Worm (Caenorhabditis elegans) whole organism, early embryonic: ENCODE measurements around the gene Y94H6A.2.
"Not testable (repeated sequence)": the region's sequence is repeated elsewhere in the genome, so short reads cannot be mapped to it uniquely, and the experiment has no call there.

Source experiments
- B0310.2 ChIP-seq: sonication (generic microtip); optimal IDR thresholded peaks from 2 replicates; lab custom pipeline; 2016; ENCODE audit warnings: mild to moderate bottlenecking, missing genetic modification characterization, missing compliant biosample characterization
- F13C5.2 ChIP-seq: sonication (generic microtip); optimal IDR thresholded peaks from 2 replicates; lab custom pipeline; 2017; ENCODE audit warnings: mild to moderate bottlenecking, missing genetic modification characterization, inconsistent platforms, missing compliant biosample characterization
- aly-1 ChIP-seq: sonication (generic microtip); optimal IDR thresholded peaks from 2 replicates; lab custom pipeline; 2016; ENCODE audit warnings: missing genetic modification characterization, missing compliant biosample characterization
- ama-1 ChIP-seq: fragments of 150-350 bp; optimal IDR thresholded peaks from 2 replicates; lab custom pipeline; 2014
- ceh-13 ChIP-seq: fragments of 200-800 bp; sonication (Bioruptor generic); optimal IDR thresholded peaks from 2 replicates; lab custom pipeline; 2018; ENCODE audit warnings: mild to moderate bottlenecking, missing genetic modification characterization, missing compliant biosample characterization
- ceh-36 ChIP-seq: sonication (generic microtip); optimal IDR thresholded peaks from 2 replicates; lab custom pipeline; 2016; ENCODE audit warnings: missing genetic modification characterization, inconsistent platforms, missing compliant biosample characterization
- ets-7 ChIP-seq: sonication (generic microtip); optimal IDR thresholded peaks from 2 replicates; lab custom pipeline; 2016; ENCODE audit warnings: missing genotype, missing genetic modification characterization, missing compliant biosample characterization
- flt-1 ChIP-seq: fragments of 200-800 bp; sonication (Bioruptor generic); IDR thresholded peaks from 2 replicates; pipeline ENCODE4 v1.3.6; 2022; ENCODE audit warnings: missing genetic modification characterization, missing compliant biosample characterization
- hmbx-1 ChIP-seq: sonication (generic microtip); optimal IDR thresholded peaks from 2 replicates; lab custom pipeline; 2016; ENCODE audit warnings: mild to moderate bottlenecking, missing genetic modification characterization, missing compliant biosample characterization
- hmg-4 ChIP-seq: fragments of 200-800 bp; sonication (Bioruptor generic); optimal IDR thresholded peaks from 2 replicates; lab custom pipeline; 2018; ENCODE audit warnings: mild to moderate bottlenecking, missing genetic modification characterization, missing compliant biosample characterization
- hnd-1 ChIP-seq: sonication (generic microtip); optimal IDR thresholded peaks from 2 replicates; lab custom pipeline; 2016; ENCODE audit warnings: missing genetic modification characterization, missing compliant biosample characterization
- pes-1 ChIP-seq: fragments of 200-800 bp; sonication (Bioruptor generic); IDR thresholded peaks from 2 replicates; pipeline ENCODE4 v1.3.6; 2022; ENCODE audit warnings: missing genetic modification reagents, missing genetic modification characterization, missing compliant biosample characterization
- scrt-1 ChIP-seq: fragments of 200-800 bp; sonication (Bioruptor generic); IDR thresholded peaks from 2 replicates; pipeline ENCODE4 v1.3.6; 2022; ENCODE audit warnings: missing genetic modification characterization, missing compliant biosample characterization
- sea-1 ChIP-seq: fragments of 200-800 bp; sonication (Bioruptor generic); conservative IDR thresholded peaks from 2 replicates; pipeline ENCODE4 v1.3.6; 2022; ENCODE audit warnings: missing genetic modification characterization, missing compliant biosample characterization
- tbx-11 ChIP-seq: fragments of 200-800 bp; sonication (Bioruptor generic); IDR thresholded peaks from 2 replicates; pipeline ENCODE4 v1.3.6; 2022; ENCODE audit warnings: missing genetic modification characterization, missing compliant biosample characterization
- tbx-37 ChIP-seq: fragments of 200-800 bp; sonication (Bioruptor generic); conservative IDR thresholded peaks from 2 replicates; pipeline ENCODE4 v1.3.6; 2022; ENCODE audit warnings: missing genetic modification reagents, missing genetic modification characterization, missing compliant biosample characterization
- tra-4 ChIP-seq: sonication (generic microtip); optimal IDR thresholded peaks from 2 replicates; lab custom pipeline; 2017; ENCODE audit warnings: missing genetic modification characterization, missing compliant biosample characterization

Gene Y94H6A.2

ce11 chrIV:2710203-2710935, 19.7 kb upstream of the Y94H6A.2 start, which contains the start of gene Y94H6A.10:
Gene Y94H6A.10 (minus strand): TSS chrIV:2710666.
- no peak for TF ChIP-seq aly-1 (tag; lab: Kevin White, UChicago)
- TF ChIP-seq B0310.2 (tag; lab: Kevin White, UChicago) = no peak
- TF ChIP-seq tra-4 (tag; lab: Kevin White, UChicago) = no peak

- TF ChIP-seq ceh-36 (tag; lab: Kevin White, UChicago) (no peak), B0310.2 (tag; lab: Kevin White, UChicago) (no peak), ceh-13 (no peak), hmg-4 (no peak), flt-1 (GFP tag; lab: Robert Waterston, UW) (no peak), ama-1 (no peak), tbx-37 (GFP tag; lab: Robert Waterston, UW) (no peak), sea-1 (GFP tag; lab: Robert Waterston, UW) (no peak), ets-7 (tag; lab: Kevin White, UChicago) (no peak), aly-1 (tag; lab: Kevin White, UChicago) (no peak), scrt-1 (GFP tag; lab: Robert Waterston, UW) (no peak)
Measured at ce11 chrIV:2711122-2711669, 18.9 kb upstream of the Y94H6A.2 start.

DNA sequence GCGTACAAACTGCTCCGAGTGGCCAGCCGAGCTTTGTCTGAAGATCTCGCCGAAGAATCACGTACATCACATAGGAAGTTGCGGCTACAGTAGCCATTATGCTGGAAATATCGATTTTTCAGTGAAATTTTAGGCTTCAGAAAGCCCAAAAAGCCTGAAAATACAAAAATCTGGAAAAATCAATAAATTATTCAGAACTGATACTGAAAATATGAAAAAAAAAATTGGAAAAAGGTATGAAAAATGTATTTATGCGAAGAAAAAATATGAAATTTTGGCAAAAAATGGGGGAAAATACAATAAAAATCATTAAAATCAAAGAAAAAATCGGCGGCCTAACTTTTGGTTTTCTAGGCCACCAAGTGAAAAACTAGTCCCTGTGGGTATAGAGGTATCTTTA, 17.2 kb upstream of the Y94H6A.2 start, which contains the start of gene Y94H6A.12:
Gene Y94H6A.12, minus strand, starts transcription at position 101 of the 400 bp plus-strand sequence.
- TF ChIP-seq ets-7 (tag; lab: Kevin White, UChicago) (no peak), ceh-13 (no peak), hmg-4 (no peak)

DNA sequence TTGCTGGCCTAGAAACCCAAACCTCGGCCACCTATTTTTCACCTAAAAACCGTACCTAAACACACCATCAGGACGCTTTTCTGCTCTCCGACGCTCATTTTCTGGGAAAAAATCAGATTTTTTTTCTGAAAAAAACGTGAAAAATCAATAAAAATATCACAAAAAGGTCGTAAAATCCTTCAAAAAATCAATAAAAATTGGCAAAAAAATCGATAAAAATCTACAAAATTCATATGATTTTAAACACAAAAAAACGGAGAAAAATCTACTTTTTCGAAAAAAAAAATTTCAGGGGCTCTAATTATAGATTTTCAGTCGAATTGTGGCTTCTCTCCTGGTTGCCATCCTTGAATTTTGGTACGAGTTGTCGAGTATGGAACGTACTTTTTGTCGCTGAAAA, 13.6 kb upstream of the Y94H6A.2 start, which contains the start of gene Y94H6A.7:
Gene Y94H6A.7, minus strand, starts transcription at position 101 of the 400 bp plus-strand sequence.
- TF ChIP-seq tbx-37 (GFP tag; lab: Robert Waterston, UW); B0310.2 (tag; lab: Kevin White, UChicago); F13C5.2: not testable (repeated sequence)

DNA sequence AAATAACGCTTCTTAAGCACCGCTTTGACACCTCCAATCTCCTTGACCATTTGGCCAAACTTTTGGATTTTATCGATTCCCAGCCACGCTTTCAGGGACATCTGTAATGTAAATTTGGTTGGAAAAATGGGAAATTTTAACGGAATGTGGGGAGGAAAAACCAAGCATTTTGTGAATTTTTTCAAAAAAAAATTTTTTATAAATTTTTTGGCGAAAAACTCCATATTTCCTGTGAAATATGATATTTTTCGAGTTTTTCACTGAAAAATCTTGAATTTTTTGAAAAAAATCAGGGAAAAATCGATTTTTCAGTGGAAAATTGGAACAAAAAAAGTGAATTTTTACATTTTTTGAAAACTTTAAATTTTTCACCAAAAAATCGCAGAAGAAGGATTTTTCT, 10.4 kb upstream of the Y94H6A.2 start, which contains the start of gene ndua-12:
Gene ndua-12, minus strand, starts transcription at position 101 of the 400 bp plus-strand sequence.
- TF ChIP-seq ets-7 (tag; lab: Kevin White, UChicago); hnd-1; tra-4 (tag; lab: Kevin White, UChicago): not testable (repeated sequence)

- peak; percentile 50 for TF ChIP-seq tbx-37 (GFP tag; lab: Robert Waterston, UW)
- peak; percentile 58 for TF ChIP-seq F13C5.2
- TF ChIP-seq flt-1 (GFP tag; lab: Robert Waterston, UW) = no peak
Measured at ce11 chrIV:2725784-2726183, 4.3 kb upstream of the Y94H6A.2 start, which contains the start of gene ubxn-2. Gene ubxn-2 (minus strand): TSS chrIV:2725819.

DNA sequence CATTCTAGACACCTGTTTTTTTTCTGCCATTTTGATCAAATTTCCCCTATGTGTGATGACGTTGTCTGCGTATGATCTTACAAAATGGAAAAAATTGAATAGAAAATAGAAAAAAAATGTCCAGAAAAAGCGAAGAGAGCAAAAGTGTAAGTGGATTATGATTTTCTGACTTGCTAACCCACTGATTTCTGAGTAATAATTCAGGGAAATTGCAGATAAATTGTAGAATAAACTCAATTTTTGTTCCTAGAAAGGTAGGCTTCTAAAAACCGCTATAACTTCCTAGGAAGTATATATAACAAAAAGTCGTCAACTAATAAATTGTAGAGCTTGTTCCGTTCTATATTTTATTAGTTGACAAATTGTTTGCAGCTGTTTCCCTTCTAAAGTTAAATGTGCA, 4.6 kb downstream of the Y94H6A.2 start:
- no peak for TF ChIP-seq F13C5.2
- no peak for TF ChIP-seq hnd-1
- TF ChIP-seq hmg-4 = no peak
- no peak for TF ChIP-seq tra-4 (tag; lab: Kevin White, UChicago)
- no peak for TF ChIP-seq scrt-1 (GFP tag; lab: Robert Waterston, UW)
- no peak for TF ChIP-seq ceh-36 (tag; lab: Kevin White, UChicago)
- TF ChIP-seq tbx-11 = no peak
- TF ChIP-seq pes-1 (GFP tag; lab: Robert Waterston, UW) = no peak
- TF ChIP-seq aly-1 (tag; lab: Kevin White, UChicago) = no peak
- TF ChIP-seq B0310.2 (tag; lab: Kevin White, UChicago) = no peak
- TF ChIP-seq hmbx-1 (tag; lab: Kevin White, UChicago) = no peak
- no peak for TF ChIP-seq ama-1
- no peak for TF ChIP-seq ceh-13
- no peak for TF ChIP-seq flt-1 (GFP tag; lab: Robert Waterston, UW)
- TF ChIP-seq tbx-37 (GFP tag; lab: Robert Waterston, UW) = no peak

- TF ChIP-seq tbx-11 (no peak), tra-4 (tag; lab: Kevin White, UChicago) (no peak), flt-1 (GFP tag; lab: Robert Waterston, UW) (no peak), hmbx-1 (tag; lab: Kevin White, UChicago) (no peak), ceh-13 (no peak), B0310.2 (tag; lab: Kevin White, UChicago) (no peak)
Measured at ce11 chrIV:2736575-2736974, 6.5 kb downstream of the Y94H6A.2 start.

ce11 chrIV:2738466-2738865, 8.4 kb downstream of the Y94H6A.2 start:
- TF ChIP-seq flt-1 (GFP tag; lab: Robert Waterston, UW) (no peak), hmbx-1 (tag; lab: Kevin White, UChicago) (no peak), ceh-36 (tag; lab: Kevin White, UChicago) (no peak)
